Worm (Caenorhabditis elegans) whole organism, L1 larva: ENCODE data around the gene H14E04.2.

Experiments used
- ceh-88 ChIP-seq: fragments of 200-800 bp; sonication (Bioruptor generic); IDR thresholded peaks from 2 replicates; pipeline ENCODE4 v1.3.6; 2022; ENCODE audit warnings: missing genetic modification characterization, missing compliant biosample characterization
- nhr-28 ChIP-seq: fragments of 150-350 bp; optimal IDR thresholded peaks from 2 replicates; lab custom pipeline; 2014; ENCODE audit warnings: missing biosample characterization, missing genetic modification characterization

ce11 chrIII:2371864-2372263 lies 4.1 kb upstream of the H14E04.2 start, which contains the start of gene H04J21.1:
- no peak for TF ChIP-seq nhr-28 (tag; lab: Kevin White, UChicago)
- TF ChIP-seq ceh-88: no peak
